Worm (Caenorhabditis elegans): ENCODE data around the gene pgap-2.

The pgap-2 gene

DNA sequence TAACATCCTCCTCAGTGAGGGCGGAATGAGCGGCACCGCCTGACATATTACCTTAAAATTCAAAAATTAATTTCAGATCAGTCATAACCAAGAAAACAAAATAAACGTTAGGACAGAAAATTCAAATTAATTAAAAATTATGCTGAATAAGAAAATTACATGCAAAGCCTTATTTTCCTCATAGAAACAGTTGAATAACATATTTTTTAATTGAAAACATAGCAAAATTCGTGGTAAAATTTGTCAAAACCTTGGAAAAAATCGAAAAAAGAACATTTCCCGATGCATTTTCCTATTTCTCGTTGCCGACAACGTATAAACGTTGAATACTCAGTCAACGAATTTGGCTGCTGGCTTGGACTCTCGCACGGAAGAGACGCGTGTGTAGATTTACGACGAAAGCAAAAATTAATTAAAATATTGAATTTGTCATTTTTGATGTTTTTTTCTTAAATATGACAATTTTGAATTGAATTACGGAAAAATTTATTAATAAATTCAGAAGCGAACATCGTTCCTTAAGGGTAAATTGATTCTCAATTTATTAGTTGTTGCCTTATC, 48.8 kb downstream of the pgap-2 start, which contains the start of the genes rps-0 and rbg-3 (continued):
- TF ChIP-seq unc-3 (GFP tag; conservative IDR thresholded peaks at IDR 0.05) (no peak), unc-3 (tag; optimal IDR thresholded peaks at IDR 0.05) (no peak), ets-4 (tag; optimal IDR thresholded peaks at IDR 0.05) (peak; percentile 70), ceh-30 (tag; optimal IDR thresholded peaks at IDR 0.05) (no peak), unc-42 (tag; optimal IDR thresholded peaks at IDR 0.05) (peak; percentile 96), Y22D7AL.16 (tag; optimal IDR thresholded peaks at IDR 0.05) (no peak), ceh-48 (tag; optimal IDR thresholded peaks at IDR 0.05) (peak; percentile 9), F13H6.1 (tag; optimal IDR thresholded peaks at IDR 0.05) (no peak), syd-9 (tag; optimal IDR thresholded peaks at IDR 0.05) (no peak), fkh-10 (GFP tag; optimal IDR thresholded peaks at IDR 0.05) (no peak), nfya-1 (tag; optimal IDR thresholded peaks at IDR 0.05) (peak; percentile 87), fax-1 (tag; optimal IDR thresholded peaks at IDR 0.05) (no peak), tbx-2 (tag; optimal IDR thresholded peaks at IDR 0.05) (peak; percentile 56), tbx-7 (tag; optimal IDR thresholded peaks at IDR 0.05) (peak; percentile 9), C08G9.2 (tag; optimal IDR thresholded peaks at IDR 0.05) (no peak), gmeb-2 (tag; optimal IDR thresholded peaks at IDR 0.05) (no peak), ahr-1 (tag; optimal IDR thresholded peaks at IDR 0.05) (no peak), npax-4 (tag; optimal IDR thresholded peaks at IDR 0.05) (no peak), ceh-18 (tag; optimal IDR thresholded peaks at IDR 0.05) (peak; percentile 68), pros-1 (tag; optimal IDR thresholded peaks at IDR 0.05) (no peak), sox-2 (GFP tag; IDR thresholded peaks at IDR 0.05) (no peak), K09A11.1 (tag; optimal IDR thresholded peaks at IDR 0.05; ENCODE audit: insufficient read depth) (no peak), ref-2 (tag; optimal IDR thresholded peaks at IDR 0.05) (peak; percentile 29), nhr-11 (tag; optimal IDR thresholded peaks at IDR 0.05) (no peak), unc-86 (tag; optimal IDR thresholded peaks at IDR 0.05) (peak; percentile 4), sdc-2 (tag; optimal IDR thresholded peaks at IDR 0.05) (no peak), ttx-3 (tag; optimal IDR thresholded peaks at IDR 0.05) (no peak), lim-6 (tag; optimal IDR thresholded peaks at IDR 0.05) (no peak), lin-11 (tag; optimal IDR thresholded peaks at IDR 0.05) (no peak), pax-1 (tag; optimal IDR thresholded peaks at IDR 0.05) (peak; percentile 92), ceh-6 (GFP tag; optimal IDR thresholded peaks at IDR 0.05) (no peak), fkh-6 (tag; optimal IDR thresholded peaks at IDR 0.05) (no peak), sox-4 (tag; optimal IDR thresholded peaks at IDR 0.05) (no peak), unc-55 (GFP tag; optimal IDR thresholded peaks at IDR 0.05) (peak; percentile 57), ceh-22 (tag; optimal IDR thresholded peaks at IDR 0.05) (no peak), hlh-13 (GFP tag; optimal IDR thresholded peaks at IDR 0.05) (no peak), pqm-1 (tag; optimal IDR thresholded peaks at IDR 0.05) (no peak), ceh-24 (tag; optimal IDR thresholded peaks at IDR 0.05) (no peak), ceh-19 (GFP tag; optimal IDR thresholded peaks at IDR 0.05) (no peak), ztf-16 (tag; optimal IDR thresholded peaks at IDR 0.05) (no peak), eyg-1 (tag; optimal IDR thresholded peaks at IDR 0.05) (no peak), hlh-8 (tag; optimal IDR thresholded peaks at IDR 0.05) (no peak), odd-2 (tag; optimal IDR thresholded peaks at IDR 0.05) (no peak), K02D7.2 (tag; optimal IDR thresholded peaks at IDR 0.05) (no peak), ceh-45 (GFP tag; IDR thresholded peaks at IDR 0.05) (no peak), pag-3 (tag; optimal IDR thresholded peaks at IDR 0.05; ENCODE audit: borderline replicate concordance) (no peak)

Measured in whole organism, late embryonic.